Worm (Caenorhabditis elegans) whole organism, late embryonic: ENCODE results near the gene cls-1.
A peak's percentile ranks its signal among the peaks of the same experiment; 100 is the strongest.

ENCODE experiments used
- C38D4.7 ChIP-seq: fragments of 200-800 bp; sonication (Bioruptor generic); optimal IDR thresholded peaks from 2 replicates; lab custom pipeline; 2018; ENCODE audit warnings: mild to moderate bottlenecking, missing genetic modification characterization, moderate library complexity, missing compliant biosample characterization
- ahr-1 ChIP-seq: sonication (generic microtip); optimal IDR thresholded peaks from 2 replicates; lab custom pipeline; 2016; ENCODE audit warnings: missing genetic modification characterization, missing compliant biosample characterization
- ceh-18 ChIP-seq: sonication (generic microtip); optimal IDR thresholded peaks from 2 replicates; lab custom pipeline; 2016; ENCODE audit warnings: missing genetic modification characterization, missing compliant biosample characterization
- ceh-45 ChIP-seq: fragments of 200-800 bp; sonication (Bioruptor generic); IDR thresholded peaks from 2 replicates; pipeline ENCODE4 v1.3.6; 2022; ENCODE audit warnings: missing genetic modification reagents, missing genetic modification characterization, missing compliant biosample characterization
- che-1 ChIP-seq: sonication (generic microtip); optimal IDR thresholded peaks from 2 replicates; lab custom pipeline; 2016; ENCODE audit warnings: mild to moderate bottlenecking, missing genetic modification characterization, missing compliant biosample characterization
- dve-1 ChIP-seq: sonication (generic microtip); optimal IDR thresholded peaks from 2 replicates; lab custom pipeline; 2017; ENCODE audit warnings: antibody characterized with exemption, mild to moderate bottlenecking, missing genetic modification characterization, missing compliant biosample characterization
- elt-4 ChIP-seq: sonication (generic microtip); optimal IDR thresholded peaks from 2 replicates; lab custom pipeline; 2016; ENCODE audit warnings: missing genetic modification characterization, missing compliant biosample characterization
- fkh-10 ChIP-seq: fragments of 150-350 bp; optimal IDR thresholded peaks from 2 replicates; lab custom pipeline; 2014; ENCODE audit warnings: missing biosample characterization, missing genetic modification reagents, missing genetic modification characterization
- lin-11 ChIP-seq: fragments of 200-800 bp; sonication (Bioruptor generic); optimal IDR thresholded peaks from 2 replicates; lab custom pipeline; 2018; ENCODE audit warnings: mild to moderate bottlenecking, missing genetic modification characterization, missing compliant biosample characterization
- ref-2 ChIP-seq: sonication (generic microtip); optimal IDR thresholded peaks from 2 replicates; lab custom pipeline; 2016; ENCODE audit warnings: missing genetic modification characterization, missing compliant biosample characterization

DNA sequence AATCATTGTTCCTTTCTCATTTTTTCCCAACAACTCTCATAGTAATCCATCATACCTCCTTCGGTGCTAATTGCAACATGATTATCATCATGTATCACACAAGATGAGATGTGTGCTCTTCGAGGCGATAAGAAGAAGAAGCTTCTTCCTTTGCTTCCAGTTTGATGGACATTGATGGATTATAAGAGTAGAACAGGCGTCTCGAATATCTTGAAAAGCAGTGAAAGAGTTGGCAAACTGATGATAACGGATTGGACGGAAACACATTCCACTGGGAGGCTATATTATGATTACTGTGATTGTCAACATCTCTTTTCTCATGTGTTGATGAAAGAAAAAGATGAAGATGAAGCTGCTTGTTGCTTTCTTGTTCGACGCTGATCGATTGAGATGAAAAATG, 51.9 kb downstream of the cls-1 start:
- no peak for TF ChIP-seq C38D4.7 (GFP tag; lab: Kevin White, UChicago)
- TF ChIP-seq ref-2 (tag; lab: Kevin White, UChicago) = no peak
- no peak for TF ChIP-seq che-1 (tag; lab: Kevin White, UChicago)
- TF ChIP-seq dve-1 (tag; lab: Kevin White, UChicago) = no peak
- TF ChIP-seq ahr-1 (tag; lab: Kevin White, UChicago) = no peak
- no peak for TF ChIP-seq fkh-10
- TF ChIP-seq ceh-45 (GFP tag; lab: Robert Waterston, UW) = no peak
- TF ChIP-seq elt-4 (tag; lab: Kevin White, UChicago) = no peak
- no peak for TF ChIP-seq lin-11 (tag; lab: Kevin White, UChicago)
- peak; percentile 73 for TF ChIP-seq ceh-18 (tag; lab: Kevin White, UChicago)
